Worm (Caenorhabditis elegans): Measurements from ENCODE around the gene Y38H6C.21.
"Not testable (repeated sequence)": the region's sequence is repeated elsewhere in the genome, so short reads cannot be mapped to it uniquely, and the experiment has no call there.

DNA sequence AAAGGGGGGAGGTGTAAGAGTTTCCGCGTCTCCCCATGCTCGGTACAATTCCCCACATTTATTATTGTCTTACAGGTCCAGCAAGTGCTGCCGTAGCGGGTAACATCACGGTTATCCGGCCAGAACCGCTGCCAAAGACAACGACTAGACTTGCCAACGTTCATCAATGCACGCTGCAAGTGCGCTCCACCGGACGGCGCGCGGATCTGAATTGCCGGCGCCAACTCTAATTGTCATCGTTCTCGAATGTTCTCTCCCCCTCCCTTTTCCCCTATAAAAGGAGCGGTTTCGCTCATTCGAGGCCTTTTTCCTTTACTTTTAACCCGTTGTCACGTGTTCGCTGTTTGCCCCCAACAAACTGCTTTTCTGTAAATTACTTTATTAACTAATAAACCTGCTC is 41.4 kb downstream of the Y38H6C.21 start, which contains the start of gene Y38H6C.8:
- not testable (repeated sequence) for TF ChIP-seq zag-1 (tag; optimal IDR thresholded peaks at IDR 0.05); ceh-82 (tag; optimal IDR thresholded peaks at IDR 0.05); skn-1 (tag; optimal IDR thresholded peaks at IDR 0.05); F13H6.1 (tag; optimal IDR thresholded peaks at IDR 0.05); nhr-12 (tag; optimal IDR thresholded peaks at IDR 0.05); dmd-4 (tag; optimal IDR thresholded peaks at IDR 0.05); ztf-4 (tag; optimal IDR thresholded peaks at IDR 0.05); elt-1 (tag; optimal IDR thresholded peaks at IDR 0.05); mab-5 (tag; optimal IDR thresholded peaks at IDR 0.05); nhr-237 (tag; optimal IDR thresholded peaks at IDR 0.05); sma-3 (GFP tag; optimal IDR thresholded peaks at IDR 0.05); snpc-4 (tag; optimal IDR thresholded peaks at IDR 0.05); lsy-2 (tag; optimal IDR thresholded peaks at IDR 0.05)

All from whole organism, L2 larva.